Worm (Caenorhabditis elegans): ENCODE data around the gene dgn-1.

Gene dgn-1

DNA sequence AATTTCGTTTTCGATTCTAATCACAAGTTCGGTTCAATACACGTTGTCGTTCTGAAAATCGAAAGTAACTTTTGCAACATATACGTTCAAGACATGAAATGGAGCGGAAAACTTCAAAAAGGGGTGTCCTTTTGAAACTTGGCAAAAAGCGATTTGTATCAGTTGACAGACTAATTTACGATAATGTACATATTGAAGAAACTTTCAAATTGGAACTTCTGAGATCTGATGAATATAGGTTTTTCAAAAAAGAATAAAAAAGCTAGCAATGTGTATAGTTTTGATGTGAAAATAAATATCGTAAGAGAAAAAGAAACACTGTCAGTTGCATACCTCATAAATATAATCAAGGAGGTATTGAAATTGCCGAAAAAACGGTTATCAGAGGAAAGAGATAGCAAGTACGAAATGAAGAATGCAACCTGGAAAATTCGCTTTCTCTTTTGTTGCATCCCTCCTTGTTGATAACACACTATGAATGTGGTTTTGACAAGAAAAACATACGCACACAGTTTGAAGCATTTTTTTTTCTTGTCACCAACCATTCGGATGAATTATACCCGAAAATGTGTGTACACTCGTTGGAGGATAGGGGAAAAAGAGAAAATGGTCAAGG is at the start of gene dgn-1:
TSS of gene dgn-1 (minus strand) at position 51 of the 616 bp plus-strand sequence.
- no peak for TF ChIP-seq unc-62 (GFP tag; optimal IDR thresholded peaks at IDR 0.05)

DNA sequence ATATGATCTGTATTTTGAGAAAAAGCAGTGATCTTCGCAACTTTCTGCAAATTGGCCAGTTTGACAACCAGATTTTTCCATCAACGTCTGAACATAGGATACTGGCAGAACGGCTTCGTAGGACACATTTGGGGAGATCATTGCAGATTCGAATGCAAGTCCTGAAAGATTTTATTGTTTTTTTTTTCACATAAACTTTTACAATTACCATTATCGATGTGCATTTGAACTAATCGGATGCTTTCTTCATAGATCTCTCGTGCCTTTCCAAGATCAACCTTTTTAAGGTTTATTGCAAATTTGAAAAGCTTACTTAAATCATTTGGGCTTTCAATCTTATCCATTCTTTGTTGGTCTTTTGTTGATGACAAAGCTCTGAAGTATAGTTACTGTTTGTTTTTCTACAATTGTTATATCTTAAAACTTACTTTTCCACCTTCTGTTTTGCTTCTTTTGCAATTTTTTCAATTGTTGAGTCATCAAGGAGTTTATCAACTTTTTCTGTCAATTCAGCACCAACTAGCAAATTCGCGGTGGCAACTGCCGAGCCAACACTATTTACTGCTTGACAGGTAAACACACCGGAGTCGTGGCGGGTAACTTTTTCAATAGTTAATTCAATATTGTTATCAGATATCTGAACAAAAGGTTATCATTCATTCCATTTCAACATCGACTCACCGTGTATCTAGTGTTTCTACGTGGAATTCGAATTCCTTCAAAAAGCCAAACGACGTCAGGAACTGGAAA is 47.8 kb upstream of the dgn-1 start:
- TF ChIP-seq unc-62 (GFP tag; optimal IDR thresholded peaks at IDR 0.05) = no peak

DNA sequence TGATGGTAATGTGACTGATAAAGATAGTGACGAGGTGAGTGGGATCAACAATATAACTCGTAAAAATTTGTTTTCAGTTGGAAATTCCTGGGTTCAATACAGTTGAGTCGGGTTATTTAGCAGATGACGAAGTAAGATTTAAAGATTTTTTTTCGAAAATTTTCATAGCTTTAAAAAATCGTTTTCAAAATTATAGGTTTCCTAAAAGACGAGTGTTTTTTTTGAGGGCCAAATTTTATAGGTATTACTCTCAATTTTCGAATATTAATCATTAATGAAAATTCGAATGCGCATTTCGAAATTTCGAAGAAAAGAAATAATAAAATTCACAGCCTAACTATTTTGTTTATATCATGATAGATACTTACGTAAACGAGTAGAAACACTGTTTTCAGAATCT is 42.3 kb upstream of the dgn-1 start:
- TF ChIP-seq unc-62 (GFP tag; optimal IDR thresholded peaks at IDR 0.05) = no peak

ce11 chrX:10970629-10971028 is 41.8 kb upstream of the dgn-1 start, which contains the start of gene K09C8.8:
K09C8.8 (plus strand) TSS chrX:10970929.
- TF ChIP-seq unc-62 (GFP tag; optimal IDR thresholded peaks at IDR 0.05) = no peak

DNA sequence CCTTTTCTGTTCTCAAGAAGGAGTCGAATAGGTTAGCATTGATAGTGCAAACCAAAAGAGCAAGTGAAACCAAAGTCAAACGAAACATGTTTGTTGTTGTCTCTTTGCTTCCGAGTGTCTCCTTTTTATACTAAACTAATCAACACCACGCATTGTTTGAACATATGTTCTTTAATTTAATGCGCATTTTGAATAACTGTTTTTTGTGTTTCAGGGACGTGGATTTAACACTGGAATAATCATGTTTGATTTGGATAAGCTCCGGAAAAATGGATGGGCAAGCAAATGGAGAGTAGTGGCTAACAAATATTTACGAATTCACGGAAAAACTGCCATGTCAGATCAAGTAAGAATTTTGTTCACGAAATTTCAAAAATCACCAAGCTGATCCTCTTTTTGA is 38.9 kb upstream of the dgn-1 start, which contains the start of gene K09C8.9:
TSS of gene K09C8.9 (minus strand) at position 101 of the 400 bp plus-strand sequence.
- TF ChIP-seq unc-62 (GFP tag; optimal IDR thresholded peaks at IDR 0.05) = no peak

DNA sequence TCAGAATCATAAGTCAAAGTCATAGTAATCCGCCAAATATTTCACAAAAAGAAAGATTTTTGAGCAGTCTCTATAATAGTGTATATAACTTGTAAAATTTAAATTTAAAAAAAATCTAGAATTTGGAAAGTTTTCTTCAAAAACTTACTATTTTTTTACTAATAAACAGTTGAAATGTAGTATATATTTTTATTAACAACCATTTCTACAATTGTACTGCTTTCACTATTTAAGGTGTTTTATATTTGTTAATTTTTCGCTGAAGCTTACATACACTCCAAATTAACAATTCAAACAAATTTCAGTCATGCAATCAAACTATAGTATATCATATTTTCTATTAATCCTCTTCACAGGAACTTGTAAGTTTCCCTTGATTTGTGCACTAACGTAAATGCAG is 37.5 kb upstream of the dgn-1 start, which contains the start of gene lge-1:
TSS of gene lge-1 (plus strand) at position 301 of the 400 bp plus-strand sequence.
- no peak for TF ChIP-seq unc-62 (GFP tag; optimal IDR thresholded peaks at IDR 0.05)

DNA sequence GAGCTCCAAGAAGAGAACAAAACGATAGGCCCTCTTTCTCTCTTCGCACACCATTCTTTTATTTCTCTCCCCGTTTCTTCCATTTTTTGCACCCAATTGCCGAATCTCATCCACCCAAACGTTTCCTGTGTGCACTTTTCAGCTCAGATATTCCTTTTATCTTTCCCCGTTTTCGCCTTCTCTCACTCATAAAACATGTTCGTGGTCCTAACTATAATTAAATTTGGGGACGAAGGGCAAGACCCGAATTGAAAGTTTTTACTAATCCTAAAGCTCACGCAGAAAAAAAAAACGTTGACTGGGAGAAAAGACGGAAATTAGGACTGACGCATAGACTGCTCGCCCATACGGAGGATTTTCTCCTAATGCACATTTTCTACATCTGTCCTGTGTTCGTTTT is 36.7 kb upstream of the dgn-1 start:
- TF ChIP-seq unc-62 (GFP tag; optimal IDR thresholded peaks at IDR 0.05) = no peak

- no peak for TF ChIP-seq unc-62 (GFP tag; optimal IDR thresholded peaks at IDR 0.05)
These were observed 34.8 kb upstream of the dgn-1 start, which contains the start of gene nas-10 for ce11 chrX:10963453-10964046. nas-10 (minus strand) TSS chrX:10963503.

DNA sequence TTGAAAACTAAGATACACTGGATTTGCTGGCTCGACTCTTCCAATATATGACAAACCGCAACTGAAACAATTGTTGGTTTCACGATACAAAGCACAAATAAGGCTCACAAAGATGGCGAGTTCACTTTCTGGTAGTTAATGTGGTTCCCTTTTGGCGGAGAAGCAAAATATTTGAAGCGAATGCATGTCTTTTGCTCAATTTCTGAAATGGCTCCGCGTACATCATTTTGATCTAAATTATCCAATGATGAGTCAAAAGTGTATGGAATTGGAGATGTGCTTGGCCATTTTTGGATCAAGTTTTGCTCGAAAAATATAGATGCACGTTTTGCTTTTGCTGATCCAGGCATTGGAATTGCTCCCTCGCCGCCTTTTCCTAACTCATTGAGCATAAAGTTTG is 32.9 kb upstream of the dgn-1 start:
- no peak for TF ChIP-seq unc-62 (GFP tag; optimal IDR thresholded peaks at IDR 0.05)

DNA sequence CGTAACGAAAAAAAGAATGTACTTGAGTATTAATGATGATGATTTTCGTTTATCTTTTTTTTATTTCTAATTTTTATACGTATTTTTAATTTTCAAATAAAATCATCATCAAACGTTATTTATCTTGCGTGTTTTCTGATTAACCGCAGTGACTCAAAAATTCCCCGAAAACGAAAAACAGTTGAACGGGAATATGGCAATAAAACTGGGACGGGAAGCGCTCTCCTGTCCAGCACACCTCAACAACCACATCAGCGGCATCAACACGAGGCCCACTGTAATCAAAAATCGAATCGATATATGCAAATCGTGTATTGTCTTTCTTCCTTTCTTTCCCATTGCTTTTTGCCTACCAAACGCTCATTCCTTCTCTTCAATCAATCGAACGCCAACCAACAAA is 30.3 kb upstream of the dgn-1 start, which contains the start of gene K09C8.2:
TSS of gene K09C8.2 (plus strand) at position 301 of the 400 bp plus-strand sequence.
- TF ChIP-seq unc-62 (GFP tag; optimal IDR thresholded peaks at IDR 0.05) = no peak

- TF ChIP-seq unc-62 (GFP tag; optimal IDR thresholded peaks at IDR 0.05) = no peak
These were observed 29.6 kb upstream of the dgn-1 start, which contains the start of gene nlp-19 for ce11 chrX:10958427-10958826. nlp-19 (plus strand) TSS chrX:10958727.

ce11 chrX:10956972-10957678 is 28.3 kb upstream of the dgn-1 start:
- no peak for TF ChIP-seq unc-62 (GFP tag; optimal IDR thresholded peaks at IDR 0.05)

- no peak for TF ChIP-seq unc-62 (GFP tag; optimal IDR thresholded peaks at IDR 0.05)
These were observed 25.0 kb upstream of the dgn-1 start, which contains the start of gene pbo-4 for ce11 chrX:10953834-10954233. pbo-4 (plus strand) TSS chrX:10954134.

- TF ChIP-seq unc-62 (GFP tag; optimal IDR thresholded peaks at IDR 0.05) = no peak
These were observed 23.1 kb upstream of the dgn-1 start for ce11 chrX:10951922-10952321.

DNA sequence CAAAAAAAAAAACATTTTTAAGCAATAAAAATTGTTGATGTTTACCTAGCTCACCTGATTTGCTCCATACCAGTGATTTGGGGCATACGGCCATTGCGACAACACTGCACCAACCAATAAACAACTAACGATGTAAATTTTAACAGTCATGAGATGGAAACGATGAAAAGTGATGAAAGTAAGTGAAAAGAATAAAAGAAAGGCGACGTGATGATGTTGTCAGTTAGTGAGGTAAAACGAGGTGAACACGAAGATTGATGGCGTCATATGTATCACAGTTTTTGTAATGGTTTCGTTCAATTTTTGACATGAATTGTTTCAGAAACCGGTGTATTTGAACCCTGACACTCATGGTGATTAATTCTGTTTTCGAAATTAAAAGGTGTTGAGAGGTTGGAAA is 22.4 kb upstream of the dgn-1 start, which contains the start of gene K09C8.7:
TSS of gene K09C8.7 (minus strand) at position 226 of the 400 bp plus-strand sequence.
- no peak for TF ChIP-seq unc-62 (GFP tag; optimal IDR thresholded peaks at IDR 0.05)

ce11 chrX:10948852-10949251 is 20.1 kb upstream of the dgn-1 start, which contains the start of gene T21B6.3:
T21B6.3 (minus strand) TSS chrX:10948952.
- TF ChIP-seq unc-62 (GFP tag; optimal IDR thresholded peaks at IDR 0.05) = no peak

Measured in whole organism, dauer.